Fruit fly (Drosophila melanogaster): ENCODE measurements around the gene CG14302.

DNA sequence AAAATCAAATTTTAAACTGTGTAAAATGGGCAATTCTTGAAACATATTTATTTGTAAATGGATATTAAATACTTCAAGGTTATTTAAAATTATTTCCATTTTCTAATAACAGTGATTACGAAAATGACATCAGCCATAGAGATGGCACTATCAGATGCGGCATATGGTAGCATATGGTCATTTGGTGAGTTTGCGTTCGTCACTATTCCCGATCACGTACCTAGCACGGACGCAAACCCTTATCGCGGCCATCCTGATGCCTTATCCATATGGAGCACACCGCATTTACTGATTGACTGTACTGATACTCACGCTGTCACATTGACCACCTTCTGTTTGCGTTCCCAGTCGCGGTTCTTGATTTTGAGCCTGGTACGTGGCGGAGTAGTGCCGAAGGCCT lies 5.6 kb downstream of the CG14302 start:
- no peak for TF ChIP-seq svp (GFP tag)
- no peak for TF ChIP-seq dsx (GFP tag; optimal IDR thresholded peaks at IDR 0.05; ENCODE audit: poor library complexity, severe bottlenecking)

Data from whole organism, prepupa.